Worm (Caenorhabditis elegans): ENCODE results near the gene T09A12.8.

T09A12.8 gene

DNA sequence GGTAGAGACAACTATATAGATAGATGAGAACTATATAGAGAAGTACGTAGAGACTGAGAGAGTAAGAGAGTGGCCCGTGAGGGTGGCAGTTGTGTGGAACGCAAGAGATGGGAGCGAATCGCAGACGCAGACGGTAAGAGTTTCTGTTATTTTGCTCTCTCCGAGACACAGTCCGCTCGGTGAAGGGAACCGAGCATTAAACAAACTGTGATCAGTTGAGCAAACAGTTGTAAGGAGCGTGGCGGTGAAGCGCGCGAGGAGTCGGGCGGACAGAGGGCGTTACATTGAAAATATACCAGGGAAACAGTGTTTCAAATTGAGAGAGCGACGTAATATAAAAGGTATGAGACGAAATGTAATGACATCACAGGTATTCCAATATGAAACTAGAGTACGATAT lies 14.0 kb downstream of the T09A12.8 start:
- TF ChIP-seq fkh-10 (GFP tag; optimal IDR thresholded peaks at IDR 0.05) (no peak), tbx-7 (tag; optimal IDR thresholded peaks at IDR 0.05) (no peak), dve-1 (tag; optimal IDR thresholded peaks at IDR 0.05) (peak; percentile 63), tbx-2 (tag; optimal IDR thresholded peaks at IDR 0.05) (peak; percentile 34), madf-2 (tag; optimal IDR thresholded peaks at IDR 0.05) (no peak), ceh-45 (GFP tag; IDR thresholded peaks at IDR 0.05) (no peak), fax-1 (tag; optimal IDR thresholded peaks at IDR 0.05) (no peak), pax-1 (tag; optimal IDR thresholded peaks at IDR 0.05) (no peak), hlh-30 (tag; optimal IDR thresholded peaks at IDR 0.05; ENCODE audit: insufficient read depth) (no peak), ceh-48 (tag; optimal IDR thresholded peaks at IDR 0.05) (no peak), che-1 (tag; optimal IDR thresholded peaks at IDR 0.05) (no peak), ceh-2 (tag; optimal IDR thresholded peaks at IDR 0.05) (peak; percentile 36), hlh-6 (tag; optimal IDR thresholded peaks at IDR 0.05) (peak; percentile 37), lim-6 (tag; optimal IDR thresholded peaks at IDR 0.05) (no peak), ceh-34 (tag; optimal IDR thresholded peaks at IDR 0.05) (peak; percentile 63), unc-3 (GFP tag; conservative IDR thresholded peaks at IDR 0.05) (no peak), unc-3 (tag; optimal IDR thresholded peaks at IDR 0.05) (no peak), F13H6.1 (tag; optimal IDR thresholded peaks at IDR 0.05) (peak; percentile 60), pqm-1 (tag; optimal IDR thresholded peaks at IDR 0.05) (peak; percentile 77), ceh-18 (tag; optimal IDR thresholded peaks at IDR 0.05) (peak; percentile 58), hlh-13 (GFP tag; optimal IDR thresholded peaks at IDR 0.05) (no peak), nhr-11 (tag; optimal IDR thresholded peaks at IDR 0.05) (no peak), ets-4 (tag; optimal IDR thresholded peaks at IDR 0.05) (peak; percentile 21), zip-5 (tag; optimal IDR thresholded peaks at IDR 0.05) (no peak), hlh-8 (tag; optimal IDR thresholded peaks at IDR 0.05) (no peak), K09A11.1 (tag; optimal IDR thresholded peaks at IDR 0.05; ENCODE audit: insufficient read depth) (no peak), rnt-1 (tag; optimal IDR thresholded peaks at IDR 0.05) (peak; percentile 12), ceh-6 (GFP tag; optimal IDR thresholded peaks at IDR 0.05) (no peak), unc-55 (GFP tag; optimal IDR thresholded peaks at IDR 0.05) (peak; percentile 38), ztf-16 (tag; optimal IDR thresholded peaks at IDR 0.05) (no peak), C38D4.7 (GFP tag; optimal IDR thresholded peaks at IDR 0.05) (no peak), hlh-15 (tag; optimal IDR thresholded peaks at IDR 0.05) (no peak), ceh-14 (tag; optimal IDR thresholded peaks at IDR 0.05) (no peak), Y22D7AL.16 (tag; optimal IDR thresholded peaks at IDR 0.05) (no peak), ceh-31 (tag; optimal IDR thresholded peaks at IDR 0.05) (no peak), elt-2 (tag; optimal IDR thresholded peaks at IDR 0.05) (peak; percentile 10), ref-2 (tag; optimal IDR thresholded peaks at IDR 0.05) (no peak), ttx-3 (tag; optimal IDR thresholded peaks at IDR 0.05) (no peak), sox-4 (tag; optimal IDR thresholded peaks at IDR 0.05) (no peak), sdc-2 (tag; optimal IDR thresholded peaks at IDR 0.05) (no peak), nfya-1 (tag; optimal IDR thresholded peaks at IDR 0.05) (peak; percentile 19), ceh-24 (tag; optimal IDR thresholded peaks at IDR 0.05) (no peak), mec-3 (tag; optimal IDR thresholded peaks at IDR 0.05; ENCODE audit: borderline replicate concordance) (no peak)

DNA sequence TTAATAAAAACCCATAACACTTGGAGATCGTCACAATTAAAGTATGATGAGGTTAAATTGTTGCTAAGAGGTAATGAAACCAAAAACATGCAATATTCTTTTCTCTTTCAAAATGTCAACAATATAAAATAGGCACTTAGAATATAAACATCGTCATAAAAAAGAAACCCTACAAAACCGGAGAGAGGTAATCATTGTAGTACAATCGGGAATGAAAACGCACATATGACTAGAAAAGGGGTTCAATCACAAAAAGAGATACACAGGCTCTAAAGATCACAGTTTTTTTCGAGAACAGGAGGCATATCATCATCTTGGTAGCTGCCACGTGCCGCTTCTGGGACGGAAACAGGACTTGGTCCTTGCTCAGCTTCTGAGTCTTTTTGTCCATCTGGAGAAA lies 17.0 kb downstream of the T09A12.8 start:
- TF ChIP-seq ama-1 (optimal IDR thresholded peaks at IDR 0.05) (peak; percentile 1), fax-1 (tag; optimal IDR thresholded peaks at IDR 0.05) (no peak), nhr-232 (tag; optimal IDR thresholded peaks at IDR 0.05) (no peak)
